Worm (Caenorhabditis elegans) whole organism, L4 larva: ENCODE results near the gene cpg-9.
"Not testable (repeated sequence)": the region's sequence is repeated elsewhere in the genome, so short reads cannot be mapped to it uniquely, and the experiment has no call there.

Experiments
- D1046.2 ChIP-seq: fragments of 200-800 bp; sonication (Bioruptor generic); IDR thresholded peaks from 2 replicates; pipeline ENCODE4 v1.3.6; 2022; ENCODE audit warnings: missing genetic modification characterization, missing compliant biosample characterization
- F10B5.3 ChIP-seq: sonication (generic microtip); optimal IDR thresholded peaks from 2 replicates; lab custom pipeline; 2016; ENCODE audit warnings: mild to moderate bottlenecking, missing genetic modification characterization, missing compliant biosample characterization
- Y48G9A.11 ChIP-seq: fragments of 200-800 bp; sonication (Bioruptor generic); IDR thresholded peaks from 2 replicates; pipeline ENCODE4 v1.3.6; 2022; ENCODE audit warnings: missing genetic modification reagents, missing genetic modification characterization, missing compliant biosample characterization
- Y5F2A.4 ChIP-seq: fragments of 200-800 bp; sonication (Bioruptor generic); optimal IDR thresholded peaks from 2 replicates; lab custom pipeline; 2018; ENCODE audit warnings: mild to moderate bottlenecking, missing genetic modification characterization, missing compliant biosample characterization
- ZK546.5 ChIP-seq, 2 experiments: sonication (generic microtip); optimal IDR thresholded peaks; 2 replicates each; lab custom pipeline; 2017; ENCODE audit warnings: missing biosample characterization in 2 of 2, missing genetic modification characterization in 2 of 2
- ceh-32 ChIP-seq: sonication (generic microtip); optimal IDR thresholded peaks from 2 replicates; lab custom pipeline; 2016; ENCODE audit warnings: mild to moderate bottlenecking, missing genetic modification characterization, missing compliant biosample characterization; ENCODE audit not compliant: poor library complexity
- ctbp-1 ChIP-seq: fragments of 200-800 bp; sonication (Bioruptor generic); IDR thresholded peaks from 2 replicates; pipeline ENCODE4 v1.3.6; 2022; ENCODE audit warnings: missing genetic modification reagents, missing genetic modification characterization, missing compliant biosample characterization
- daf-8 ChIP-seq: fragments of 200-800 bp; sonication (Bioruptor generic); IDR thresholded peaks from 2 replicates; pipeline ENCODE4 v1.3.6; 2022; ENCODE audit warnings: missing genetic modification characterization, missing compliant biosample characterization
- dmd-8 ChIP-seq: fragments of 200-800 bp; sonication (Bioruptor generic); IDR thresholded peaks from 2 replicates; pipeline ENCODE4 v1.3.6; 2022; ENCODE audit warnings: missing genetic modification characterization, missing compliant biosample characterization
- dpl-1 ChIP-seq: fragments of 150-350 bp; optimal IDR thresholded peaks from 2 replicates; lab custom pipeline; 2014; ENCODE audit warnings: missing biosample characterization, missing genetic modification reagents, missing genetic modification characterization
- gei-8 ChIP-seq: fragments of 200-800 bp; sonication (Bioruptor generic); optimal IDR thresholded peaks from 2 replicates; lab custom pipeline; 2018; ENCODE audit warnings: mild to moderate bottlenecking, missing genetic modification characterization, missing compliant biosample characterization
- hif-1 ChIP-seq, 2 experiments: sonication (generic microtip); optimal IDR thresholded peaks; 2 replicates each; lab custom pipeline; 2016 to 2017; ENCODE audit warnings: missing compliant biosample characterization in 2 of 2, missing genetic modification characterization in 2 of 2, missing genetic modification reagents in 2 of 2, missing genotype in 2 of 2, mild to moderate bottlenecking in 1 of 2
- hlh-11 ChIP-seq: fragments of 200-800 bp; sonication (Bioruptor generic); optimal IDR thresholded peaks from 2 replicates; lab custom pipeline; 2018; ENCODE audit warnings: mild to moderate bottlenecking, missing genetic modification characterization, missing compliant biosample characterization
- hmg-1.1 ChIP-seq: fragments of 200-800 bp; sonication (Bioruptor generic); IDR thresholded peaks from 2 replicates; pipeline ENCODE4 v1.3.6; 2022; ENCODE audit warnings: missing genetic modification reagents, missing genetic modification characterization, missing compliant biosample characterization
- jun-1 ChIP-seq: fragments of 150-350 bp; optimal IDR thresholded peaks from 2 replicates; lab custom pipeline; 2014; ENCODE audit warnings: missing biosample characterization, missing genetic modification reagents, missing genetic modification characterization
- lim-7 ChIP-seq: fragments of 200-800 bp; sonication (Bioruptor generic); IDR thresholded peaks from 2 replicates; pipeline ENCODE4 v1.3.6; 2022; ENCODE audit warnings: missing genetic modification characterization, missing compliant biosample characterization
- lin-1 ChIP-seq: fragments of 200-800 bp; sonication (Bioruptor generic); IDR thresholded peaks from 2 replicates; pipeline ENCODE4 v1.3.6; 2022; ENCODE audit warnings: missing genetic modification reagents, missing genetic modification characterization, missing compliant biosample characterization
- lin-29 ChIP-seq: fragments of 200-800 bp; sonication (Bioruptor generic); IDR thresholded peaks from 2 replicates; pipeline ENCODE4 v1.3.6; 2022; ENCODE audit warnings: missing genetic modification reagents, missing genetic modification characterization, missing compliant biosample characterization
- lin-38 ChIP-seq: fragments of 200-800 bp; sonication (Bioruptor generic); IDR thresholded peaks from 2 replicates; pipeline ENCODE4 v1.3.6; 2022; ENCODE audit warnings: missing genetic modification reagents, missing genetic modification characterization, missing compliant biosample characterization
- mdl-1 ChIP-seq, 2 experiments: fragments of 150-350 bp in 1 of 2; sonication (generic microtip) in 1 of 2; optimal IDR thresholded peaks; 2 replicates each; lab custom pipeline; 2014 to 2017; ENCODE audit warnings: missing biosample characterization in 2 of 2, missing genetic modification characterization in 2 of 2
- mdt-29 ChIP-seq: fragments of 200-800 bp; sonication (Bioruptor generic); IDR thresholded peaks from 2 replicates; pipeline ENCODE4 v1.3.6; 2022; ENCODE audit warnings: missing genetic modification reagents, missing genetic modification characterization, missing compliant biosample characterization
- mep-1 ChIP-seq: fragments of 150-350 bp; sonication (generic microtip); optimal IDR thresholded peaks from 3 replicates; lab custom pipeline; 2014; ENCODE audit warnings: missing biosample characterization, missing genetic modification characterization
- mxl-2 ChIP-seq: fragments of 200-800 bp; sonication (Bioruptor generic); conservative IDR thresholded peaks from 2 replicates; pipeline ENCODE4 v1.3.6; 2022; ENCODE audit warnings: missing genetic modification reagents, missing genetic modification characterization, missing compliant biosample characterization
- mxl-3 ChIP-seq: fragments of 200-800 bp; sonication (Bioruptor generic); optimal IDR thresholded peaks from 2 replicates; lab custom pipeline; 2018; ENCODE audit warnings: mild to moderate bottlenecking, missing genetic modification characterization, missing compliant biosample characterization
- nhr-10 ChIP-seq: fragments of 150-350 bp; optimal IDR thresholded peaks from 2 replicates; lab custom pipeline; 2014; ENCODE audit warnings: missing biosample characterization, missing genetic modification characterization
- nhr-11 ChIP-seq: fragments of 150-350 bp; optimal IDR thresholded peaks from 2 replicates; lab custom pipeline; 2014; ENCODE audit warnings: missing biosample characterization, missing genetic modification characterization
- nhr-41 ChIP-seq: fragments of 200-800 bp; sonication (Bioruptor generic); IDR thresholded peaks from 2 replicates; pipeline ENCODE4 v1.3.6; 2022; ENCODE audit warnings: missing genetic modification reagents, missing genetic modification characterization, missing compliant biosample characterization
- nhr-48 ChIP-seq: sonication (generic microtip); optimal IDR thresholded peaks from 2 replicates; lab custom pipeline; 2016; ENCODE audit warnings: mild to moderate bottlenecking, missing genetic modification characterization, missing compliant biosample characterization
- nhr-6 ChIP-seq: fragments of 150-350 bp; optimal IDR thresholded peaks from 2 replicates; lab custom pipeline; 2014; ENCODE audit warnings: missing biosample characterization, missing genetic modification characterization
- nhr-77 ChIP-seq: fragments of 150-350 bp; optimal IDR thresholded peaks from 2 replicates; lab custom pipeline; 2014; ENCODE audit warnings: missing biosample characterization, missing genetic modification characterization
- sdz-12 ChIP-seq: fragments of 200-800 bp; sonication (Bioruptor generic); optimal IDR thresholded peaks from 2 replicates; lab custom pipeline; 2018; ENCODE audit warnings: mild to moderate bottlenecking, missing genetic modification characterization, missing compliant biosample characterization
- set-16 ChIP-seq: fragments of 200-800 bp; sonication (Bioruptor generic); IDR thresholded peaks from 2 replicates; pipeline ENCODE4 v1.3.6; 2022; ENCODE audit warnings: missing genetic modification reagents, missing genetic modification characterization, missing compliant biosample characterization
- tag-97 ChIP-seq: fragments of 200-800 bp; sonication (Bioruptor generic); IDR thresholded peaks from 2 replicates; pipeline ENCODE4 v1.3.6; 2022; ENCODE audit warnings: missing genetic modification characterization, missing compliant biosample characterization
- tra-1 ChIP-seq: fragments of 200-800 bp; sonication (Bioruptor generic); IDR thresholded peaks from 2 replicates; pipeline ENCODE4 v1.3.6; 2022; ENCODE audit warnings: missing genetic modification reagents, missing genetic modification characterization, missing compliant biosample characterization
- unc-62 ChIP-seq, 3 experiments: fragments of 150-350 bp in 1 of 3; sonication (generic microtip); optimal IDR thresholded peaks in 2 of 3; peaks in 1 of 3; 1 replicate in 1 of 3; 2 replicates in 2 of 3; lab custom pipeline; 2014 to 2017; ENCODE audit warnings: missing biosample characterization in 3 of 3, missing genetic modification characterization in 3 of 3, missing genetic modification reagents in 3 of 3, missing genotype in 1 of 3
- zfp-2 ChIP-seq: sonication (generic microtip); optimal IDR thresholded peaks from 2 replicates; lab custom pipeline; 2016; ENCODE audit warnings: mild to moderate bottlenecking, missing genetic modification characterization, missing compliant biosample characterization
- zfp-3 ChIP-seq: fragments of 200-800 bp; sonication (Bioruptor generic); conservative IDR thresholded peaks from 2 replicates; pipeline ENCODE4 v1.3.6; 2022; ENCODE audit warnings: missing genetic modification reagents, missing genetic modification characterization, missing compliant biosample characterization
- zip-11 ChIP-seq: fragments of 200-800 bp; sonication (Bioruptor generic); IDR thresholded peaks from 2 replicates; pipeline ENCODE4 v1.3.6; 2022; ENCODE audit warnings: missing genetic modification characterization, missing compliant biosample characterization

cpg-9 gene

ce11 chrIV:3050054-3050990 is 19.7 kb downstream of the cpg-9 start, which contains the start of gene eel-1 (continued):
- peak; percentile 98 for TF ChIP-seq lin-38 (GFP tag; lab: Robert Waterston, UW)
- TF ChIP-seq dmd-8 (GFP tag; lab: Robert Waterston, UW) = peak; percentile 92
- TF ChIP-seq gei-8 (GFP tag; lab: Kevin White, UChicago) = peak; percentile 65
- peak; percentile 47 for TF ChIP-seq ceh-32 (tag; lab: Kevin White, UChicago)
- peak; percentile 82 for TF ChIP-seq zfp-2 (tag; lab: Kevin White, UChicago)
- TF ChIP-seq mdt-29 (GFP tag; lab: Robert Waterston, UW) = peak; percentile 96
- TF ChIP-seq lin-29 (GFP tag; lab: Robert Waterston, UW) = peak; percentile 95
- TF ChIP-seq mdl-1 (tag; optimal IDR thresholded peaks at IDR 0.05; lab: Kevin White, UChicago) = peak; percentile 35 to 61
- peak; percentile 81 for TF ChIP-seq nhr-11
- TF ChIP-seq daf-8 (GFP tag; lab: Robert Waterston, UW) = peak; percentile 77; the same call in 1 of the 2 replicates
- peak; percentile 100 for TF ChIP-seq tra-1
- TF ChIP-seq sdz-12 = peak; percentile 92
- TF ChIP-seq zfp-3 = peak; percentile 98
- peak; percentile 100 for TF ChIP-seq D1046.2 (GFP tag; lab: Robert Waterston, UW)
- TF ChIP-seq unc-62 (GFP tag; optimal IDR thresholded peaks at IDR 0.05 in 1 of 2; lab: Kevin White, UChicago) = peak in 1 of 2 experiments; percentile 99
- TF ChIP-seq unc-62 (tag; optimal IDR thresholded peaks at IDR 0.05; lab: Kevin White, UChicago) = not testable (repeated sequence)
- TF ChIP-seq hif-1 (tag; optimal IDR thresholded peaks at IDR 0.05; lab: Kevin White, UChicago) = peak; percentile 53 to 85
- peak; percentile 73 for TF ChIP-seq jun-1 (tag; lab: Kevin White, UChicago)
- peak; percentile 97 for TF ChIP-seq ctbp-1
- TF ChIP-seq dpl-1 (GFP tag; lab: Kevin White, UChicago) = peak; percentile 95
- peak in 1 of 2 experiments; percentile 35 for TF ChIP-seq ZK546.5 (tag; optimal IDR thresholded peaks at IDR 0.05; lab: Kevin White, UChicago)
- peak; percentile 52 for TF ChIP-seq F10B5.3 (tag; lab: Kevin White, UChicago)
- TF ChIP-seq hlh-11 (tag; lab: Kevin White, UChicago) = peak; percentile 87
- peak; percentile 97 for TF ChIP-seq mep-1 (tag; lab: Kevin White, UChicago)
- peak; percentile 53 for TF ChIP-seq nhr-77
- peak; percentile 91 for TF ChIP-seq mxl-3 (GFP tag; lab: Kevin White, UChicago)
- TF ChIP-seq Y48G9A.11 (GFP tag; lab: Robert Waterston, UW) = peak; percentile 96
- TF ChIP-seq nhr-6 (tag; lab: Kevin White, UChicago) = peak; percentile 47
- peak; percentile 75 for TF ChIP-seq nhr-10 (tag; lab: Kevin White, UChicago)
- TF ChIP-seq tag-97 (GFP tag; lab: Robert Waterston, UW) = peak; percentile 95
- peak; percentile 92 for TF ChIP-seq nhr-41 (GFP tag; lab: Robert Waterston, UW)
- peak; percentile 91 for TF ChIP-seq mxl-2 (GFP tag; lab: Robert Waterston, UW)
- TF ChIP-seq hmg-1.1 (GFP tag; lab: Robert Waterston, UW) = peak; percentile 96
- TF ChIP-seq lin-1 = peak; percentile 98
- TF ChIP-seq zip-11 = peak; percentile 81; the same call in 1 of the 2 replicates

ce11 chrIV:3046889-3047288 is 23.1 kb downstream of the cpg-9 start:
- no peak for TF ChIP-seq Y5F2A.4
- TF ChIP-seq ZK546.5 (tag; optimal IDR thresholded peaks at IDR 0.05; lab: Kevin White, UChicago) = no peak
- no peak for TF ChIP-seq nhr-48 (tag; lab: Kevin White, UChicago)
- TF ChIP-seq set-16 = peak; percentile 72
- TF ChIP-seq lim-7 (GFP tag; lab: Robert Waterston, UW) = no peak
